Worm (Caenorhabditis elegans) whole organism, L3 larva: Measurements from ENCODE around the gene ZK185.2.

Experiments
- ZK546.5 ChIP-seq: sonication (generic microtip); optimal IDR thresholded peaks from 2 replicates; lab custom pipeline; 2017; ENCODE audit warnings: missing biosample characterization, missing genetic modification characterization
- ama-1 ChIP-seq: fragments of 150-350 bp; optimal IDR thresholded peaks from 2 replicates; lab custom pipeline; 2018
- ceh-16 ChIP-seq: sonication (generic microtip); optimal IDR thresholded peaks from 2 replicates; lab custom pipeline; 2017; ENCODE audit warnings: missing biosample characterization, missing genetic modification characterization
- ceh-28 ChIP-seq: fragments of 150-350 bp; optimal IDR thresholded peaks from 2 replicates; lab custom pipeline; 2014; ENCODE audit warnings: missing biosample characterization, missing genetic modification reagents, missing genetic modification characterization
- daf-12 ChIP-seq: fragments of 150-350 bp; optimal IDR thresholded peaks from 2 replicates; lab custom pipeline; 2014; ENCODE audit warnings: missing biosample characterization, missing genetic modification reagents, missing genetic modification characterization
- egl-27 ChIP-seq: sonication (generic microtip); optimal IDR thresholded peaks from 4 replicates; lab custom pipeline; 2017; ENCODE audit warnings: missing biosample characterization, missing genetic modification reagents, missing genetic modification characterization
- elt-1 ChIP-seq: fragments of 150-350 bp; optimal IDR thresholded peaks from 2 replicates; lab custom pipeline; 2014; ENCODE audit warnings: missing biosample characterization, missing genetic modification characterization
- elt-2 ChIP-seq: sonication (generic microtip); optimal IDR thresholded peaks from 2 replicates; lab custom pipeline; 2016; ENCODE audit warnings: missing genetic modification reagents, mild to moderate bottlenecking, missing genetic modification characterization, missing compliant biosample characterization
- elt-3 ChIP-seq, 3 experiments: fragments of 150-350 bp in 1 of 3; sonication (generic microtip) in 2 of 3; optimal IDR thresholded peaks; 2 replicates in 2 of 3; 4 replicates in 1 of 3; lab custom pipeline; 2014 to 2017; ENCODE audit warnings: missing biosample characterization in 3 of 3, missing genetic modification characterization in 3 of 3
- eor-1 ChIP-seq, 2 experiments: fragments of 150-350 bp; optimal IDR thresholded peaks; 2 replicates each; lab custom pipeline; 2014 to 2018; ENCODE audit warnings: missing biosample characterization in 2 of 2, missing genetic modification characterization in 2 of 2
- fos-1 ChIP-seq: fragments of 150-350 bp; optimal IDR thresholded peaks from 2 replicates; lab custom pipeline; 2014; ENCODE audit warnings: missing biosample characterization, missing genetic modification characterization
- hmg-11 ChIP-seq: sonication (generic microtip); optimal IDR thresholded peaks from 2 replicates; lab custom pipeline; 2016; ENCODE audit warnings: missing genetic modification characterization, missing compliant biosample characterization
- jun-1 ChIP-seq: fragments of 150-350 bp; optimal IDR thresholded peaks from 2 replicates; lab custom pipeline; 2014; ENCODE audit warnings: missing biosample characterization, missing genetic modification reagents, missing genetic modification characterization
- lin-15B ChIP-seq: fragments of 150-350 bp; optimal IDR thresholded peaks from 2 replicates; lab custom pipeline; 2014; ENCODE audit warnings: missing biosample characterization, missing genetic modification characterization
- lsy-12 ChIP-seq: sonication (generic microtip); optimal IDR thresholded peaks from 2 replicates; lab custom pipeline; 2016; ENCODE audit warnings: mild to moderate bottlenecking, missing genetic modification characterization, missing compliant biosample characterization
- mdl-1 ChIP-seq: fragments of 150-350 bp; optimal IDR thresholded peaks from 2 replicates; lab custom pipeline; 2014; ENCODE audit warnings: missing biosample characterization, missing genetic modification characterization
- nfya-1 ChIP-seq: sonication (generic microtip); optimal IDR thresholded peaks from 2 replicates; lab custom pipeline; 2017; ENCODE audit warnings: missing genetic modification characterization, mild to moderate bottlenecking, missing compliant biosample characterization, antibody characterized with exemption, moderate library complexity; ENCODE audit not compliant: insufficient read depth
- nhr-23 ChIP-seq: fragments of 150-350 bp; optimal IDR thresholded peaks from 2 replicates; lab custom pipeline; 2014; ENCODE audit warnings: missing biosample characterization, missing genetic modification reagents, missing genetic modification characterization
- nhr-25 ChIP-seq: sonication (generic microtip); optimal IDR thresholded peaks from 2 replicates; lab custom pipeline; 2017; ENCODE audit warnings: missing biosample characterization, missing genetic modification characterization
- nhr-28 ChIP-seq: fragments of 150-350 bp; optimal IDR thresholded peaks from 2 replicates; lab custom pipeline; 2014; ENCODE audit warnings: missing biosample characterization, missing genetic modification characterization
- nhr-43 ChIP-seq: sonication (generic microtip); optimal IDR thresholded peaks from 2 replicates; lab custom pipeline; 2016; ENCODE audit warnings: mild to moderate bottlenecking, missing genetic modification characterization, missing compliant biosample characterization; ENCODE audit not compliant: poor library complexity, severe bottlenecking
- nhr-67 ChIP-seq: fragments of 150-350 bp; optimal IDR thresholded peaks from 2 replicates; lab custom pipeline; 2014; ENCODE audit warnings: missing biosample characterization, missing genetic modification characterization
- nhr-76 ChIP-seq: fragments of 150-350 bp; sonication (generic microtip); optimal IDR thresholded peaks from 5 replicates; lab custom pipeline; 2014; ENCODE audit warnings: missing biosample characterization, missing genetic modification characterization
- pha-4 ChIP-seq: fragments of 150-350 bp; optimal IDR thresholded peaks from 2 replicates; lab custom pipeline; 2014; ENCODE audit warnings: missing biosample characterization, missing genetic modification reagents, missing genetic modification characterization
- pqm-1 ChIP-seq: fragments of 150-350 bp; optimal IDR thresholded peaks from 2 replicates; lab custom pipeline; 2017; ENCODE audit warnings: missing biosample characterization, missing genetic modification characterization, inconsistent platforms
- sea-2 ChIP-seq: fragments of 150-350 bp; sonication (generic microtip); optimal IDR thresholded peaks from 4 replicates; lab custom pipeline; 2014; ENCODE audit warnings: missing biosample characterization, missing genetic modification reagents, missing genetic modification characterization
- skn-1 ChIP-seq: fragments of 150-350 bp; optimal IDR thresholded peaks from 2 replicates; lab custom pipeline; 2014; ENCODE audit warnings: missing biosample characterization, missing genetic modification characterization
- tbx-2 ChIP-seq: sonication (generic microtip); optimal IDR thresholded peaks from 2 replicates; lab custom pipeline; 2016; ENCODE audit warnings: mild to moderate bottlenecking, missing genetic modification characterization, missing compliant biosample characterization
- unc-62 ChIP-seq: fragments of 150-350 bp; sonication (generic microtip); optimal IDR thresholded peaks from 4 replicates; lab custom pipeline; 2014; ENCODE audit warnings: missing biosample characterization, missing genetic modification reagents, missing genetic modification characterization
- ztf-11 ChIP-seq: fragments of 150-350 bp; optimal IDR thresholded peaks from 2 replicates; lab custom pipeline; 2014; ENCODE audit warnings: missing biosample characterization, missing genetic modification characterization
- ztf-4 ChIP-seq: fragments of 150-350 bp; optimal IDR thresholded peaks from 2 replicates; lab custom pipeline; 2014; ENCODE audit warnings: missing biosample characterization, missing genetic modification characterization

Gene ZK185.2

ce11 chrIV:4518111-4518510, 18.2 kb upstream of the ZK185.2 start:
- no peak for TF ChIP-seq nhr-23 (tag; lab: Kevin White, UChicago)
- no peak for TF ChIP-seq daf-12 (tag; lab: Kevin White, UChicago)
- no peak for TF ChIP-seq nhr-28
- TF ChIP-seq ceh-28, result no peak
- TF ChIP-seq ztf-11 (tag; lab: Kevin White, UChicago), result no peak
- no peak for TF ChIP-seq hmg-11
- no peak for TF ChIP-seq ceh-16 (tag; lab: Kevin White, UChicago)
- TF ChIP-seq nfya-1 (tag; lab: Kevin White, UChicago), result no peak
- TF ChIP-seq jun-1, result no peak
- no peak for TF ChIP-seq elt-2
- TF ChIP-seq ZK546.5, result no peak
- TF ChIP-seq lsy-12 (tag; lab: Kevin White, UChicago), result no peak
- no peak for TF ChIP-seq nhr-67 (tag; lab: Kevin White, UChicago)
- TF ChIP-seq ama-1 (lab: Kevin White, UChicago), result no peak
- no peak for TF ChIP-seq lin-15B
- no peak for TF ChIP-seq eor-1 (tag; optimal IDR thresholded peaks at IDR 0.05; lab: Kevin White, UChicago)
- TF ChIP-seq ztf-4 (tag; lab: Kevin White, UChicago), result no peak
- TF ChIP-seq sea-2 (GFP tag; lab: Kevin White, UChicago), result no peak
- peak; percentile 39 for TF ChIP-seq nhr-25 (tag; lab: Kevin White, UChicago)
- no peak for TF ChIP-seq tbx-2 (tag; lab: Kevin White, UChicago)
- TF ChIP-seq pha-4 (tag; lab: Kevin White, UChicago), result no peak
- peak; percentile 37 for TF ChIP-seq nhr-43
- TF ChIP-seq elt-3 (tag; optimal IDR thresholded peaks at IDR 0.05; lab: Kevin White, UChicago), result peak in 1 of 3 experiments; percentile 72

- no peak for TF ChIP-seq pqm-1 (tag; lab: Kevin White, UChicago)
- TF ChIP-seq mdl-1 (tag; lab: Kevin White, UChicago), result no peak
- TF ChIP-seq nhr-25 (tag; lab: Kevin White, UChicago), result peak; percentile 68
- no peak for TF ChIP-seq nhr-28
- TF ChIP-seq ama-1 (lab: Kevin White, UChicago), result peak; percentile 32
Measured at ce11 chrIV:4519714-4520113, 16.6 kb upstream of the ZK185.2 start.

ce11 chrIV:4523461-4523860, 12.9 kb upstream of the ZK185.2 start:
- no peak for TF ChIP-seq nhr-67 (tag; lab: Kevin White, UChicago)

ce11 chrIV:4524943-4525342, 11.4 kb upstream of the ZK185.2 start, which contains the start of gene ZK180.6:
Gene ZK180.6 (minus strand): TSS chrIV:4525043.
- no peak for TF ChIP-seq skn-1 (tag; lab: Kevin White, UChicago)

DNA sequence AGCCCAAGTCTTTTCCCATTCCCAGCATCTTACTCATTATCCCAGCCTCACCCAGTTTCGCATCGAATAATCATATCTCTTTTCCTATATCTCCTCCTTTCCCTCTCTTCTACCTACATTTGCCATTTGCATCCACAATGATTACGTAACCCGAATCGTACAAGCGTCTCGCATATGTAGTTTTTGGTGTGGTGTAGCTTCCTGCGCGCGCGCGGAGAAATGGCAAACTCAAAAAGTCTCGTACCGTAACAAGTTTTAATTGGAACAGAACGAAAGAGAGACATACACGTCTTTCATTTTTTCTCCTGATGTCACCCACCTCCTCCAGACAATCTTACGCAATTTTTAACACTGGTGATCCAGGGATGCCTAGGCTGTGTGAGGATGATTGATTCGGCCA, 10.3 kb upstream of the ZK185.2 start:
- TF ChIP-seq elt-3 (tag; optimal IDR thresholded peaks at IDR 0.05; lab: Kevin White, UChicago) (peak in 1 of 3 experiments; percentile 20), nhr-43 (peak; percentile 79), ztf-4 (tag; lab: Kevin White, UChicago) (no peak)

ce11 chrIV:4526724-4527123, 9.6 kb upstream of the ZK185.2 start:
- TF ChIP-seq ZK546.5, result no peak
- TF ChIP-seq pha-4 (tag; lab: Kevin White, UChicago), result no peak
- TF ChIP-seq egl-27 (tag; lab: Kevin White, UChicago), result no peak
- no peak for TF ChIP-seq hmg-11
- TF ChIP-seq elt-2, result no peak
- no peak for TF ChIP-seq fos-1 (tag; lab: Kevin White, UChicago)
- TF ChIP-seq unc-62 (GFP tag; lab: Kevin White, UChicago), result no peak
- no peak for TF ChIP-seq elt-1
- no peak for TF ChIP-seq ceh-16 (tag; lab: Kevin White, UChicago)
- TF ChIP-seq nhr-76, result no peak
- TF ChIP-seq lin-15B, result no peak
- no peak for TF ChIP-seq lsy-12 (tag; lab: Kevin White, UChicago)

DNA sequence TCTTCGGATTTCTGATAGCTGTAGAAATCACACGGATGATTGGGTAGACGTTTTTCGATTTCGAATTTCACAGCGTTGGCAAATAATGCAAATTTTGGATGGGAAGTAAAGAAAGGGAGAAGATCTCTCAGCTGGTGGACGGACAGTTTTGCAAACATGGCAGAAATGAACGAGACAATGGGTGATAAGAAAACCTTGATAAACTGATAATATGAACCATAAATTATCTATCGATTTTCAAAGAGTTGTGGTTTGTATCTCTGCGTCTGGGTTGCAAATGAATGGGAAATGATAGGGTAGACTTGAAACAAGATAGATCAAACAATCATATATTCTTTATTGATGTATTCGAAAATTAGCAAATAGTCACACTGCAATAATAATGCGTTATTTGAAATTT, 6.2 kb upstream of the ZK185.2 start, which contains the start of gene ZK185.3:
Gene ZK185.3 (minus strand): TSS at position 263 of the 400 bp plus-strand sequence.
- TF ChIP-seq pqm-1 (tag; lab: Kevin White, UChicago) (peak; percentile 98), pha-4 (tag; lab: Kevin White, UChicago) (no peak), elt-3 (tag; optimal IDR thresholded peaks at IDR 0.05; lab: Kevin White, UChicago) (peak in 1 of 3 experiments; percentile 11), ceh-28 (peak; percentile 38), ZK546.5 (no peak), elt-2 (peak; percentile 85)
